Fruit fly (Drosophila melanogaster) whole organism, embryonic: Measurements from ENCODE around the gene ninaB.

Experiments
- Abd-B ChIP-seq: fragments of 200-800 bp; sonication (Bioruptor generic); optimal IDR thresholded peaks from 2 replicates; lab custom pipeline; 2018; ENCODE audit warnings: missing biosample characterization, mild to moderate bottlenecking, missing genetic modification characterization, moderate library complexity
- Atf-2 ChIP-seq: fragments of 200-800 bp; sonication (Bioruptor generic); optimal IDR thresholded peaks from 2 replicates; lab custom pipeline; 2016; ENCODE audit warnings: missing biosample characterization, missing genetic modification characterization
- Blimp-1 ChIP-seq: fragments of 200-800 bp; sonication (Bioruptor generic); optimal IDR thresholded peaks from 3 replicates; lab custom pipeline; 2018; ENCODE audit warnings: missing biosample characterization, missing genetic modification characterization, mild to moderate bottlenecking, moderate library complexity, missing genetic modification reagents
- CG1024 ChIP-seq: fragments of 200-800 bp; sonication (Bioruptor generic); IDR thresholded peaks from 2 replicates; pipeline ENCODE4 v1.3.6; 2022; ENCODE audit warnings: missing biosample characterization, missing genetic modification characterization
- CG11247 ChIP-seq: fragments of 200-800 bp; sonication (Bioruptor generic); IDR thresholded peaks from 2 replicates; pipeline ENCODE4 v1.3.6; 2022; ENCODE audit warnings: missing biosample characterization, missing genetic modification characterization
- CG11456 ChIP-seq: fragments of 200-800 bp; sonication (Bioruptor generic); IDR thresholded peaks from 3 replicates; pipeline ENCODE4 v1.3.6; 2022; ENCODE audit warnings: missing biosample characterization, missing genetic modification characterization
- CG11560 ChIP-seq: fragments of 200-800 bp; sonication (Bioruptor generic); IDR thresholded peaks from 3 replicates; pipeline ENCODE4 v1.3.6; 2022; ENCODE audit warnings: missing biosample characterization, missing genetic modification characterization
- CG12659 ChIP-seq: fragments of 200-800 bp; sonication (Bioruptor generic); optimal IDR thresholded peaks from 3 replicates; lab custom pipeline; 2017; ENCODE audit warnings: mild to moderate bottlenecking, missing biosample characterization, missing genetic modification reagents, missing genetic modification characterization
- CG13424 ChIP-seq: fragments of 200-800 bp; sonication (Bioruptor generic); optimal IDR thresholded peaks from 2 replicates; lab custom pipeline; 2019; ENCODE audit warnings: missing biosample characterization, mild to moderate bottlenecking, missing genetic modification characterization, moderate library complexity
- CG15479 ChIP-seq: fragments of 200-800 bp; sonication (Bioruptor generic); optimal IDR thresholded peaks from 3 replicates; lab custom pipeline; 2019; ENCODE audit warnings: missing biosample characterization, mild to moderate bottlenecking, missing genetic modification characterization, moderate library complexity
- CG15514 ChIP-seq: fragments of 200-800 bp; sonication (Bioruptor generic); optimal IDR thresholded peaks from 3 replicates; lab custom pipeline; 2017; ENCODE audit warnings: missing biosample characterization, missing genetic modification characterization, mild to moderate bottlenecking, moderate library complexity, missing genetic modification reagents
- CG1647 ChIP-seq: fragments of 200-800 bp; sonication (Bioruptor generic); optimal IDR thresholded peaks from 3 replicates; lab custom pipeline; 2016; ENCODE audit warnings: missing biosample characterization, missing genetic modification characterization
- CG17385 ChIP-seq: fragments of 200-800 bp; sonication (Bioruptor generic); optimal IDR thresholded peaks from 3 replicates; lab custom pipeline; 2018; ENCODE audit warnings: missing biosample characterization, mild to moderate bottlenecking, missing genetic modification characterization
- CG2120 ChIP-seq: fragments of 200-800 bp; sonication (Bioruptor generic); optimal IDR thresholded peaks from 3 replicates; lab custom pipeline; 2016; ENCODE audit warnings: missing biosample characterization, missing genetic modification characterization
- CG31441 ChIP-seq: fragments of 200-800 bp; sonication (Bioruptor generic); IDR thresholded peaks from 2 replicates; pipeline ENCODE4 v1.3.6; 2022; ENCODE audit warnings: missing biosample characterization, missing genetic modification characterization
- CG3847 ChIP-seq: fragments of 200-800 bp; sonication (Bioruptor generic); IDR thresholded peaks from 2 replicates; pipeline ENCODE4 v1.3.6; 2022; ENCODE audit warnings: missing biosample characterization, missing genetic modification characterization
- CG42726 ChIP-seq: fragments of 200-800 bp; sonication (Bioruptor generic); IDR thresholded peaks from 2 replicates; pipeline ENCODE4 v1.3.6; 2022; ENCODE audit warnings: missing biosample characterization, missing genetic modification characterization; ENCODE audit not compliant: partially characterized antibody
- CG4820 ChIP-seq: fragments of 200-800 bp; sonication (Bioruptor generic); optimal IDR thresholded peaks from 3 replicates; lab custom pipeline; 2016; ENCODE audit warnings: missing biosample characterization, missing genetic modification characterization
- CG6254 ChIP-seq: fragments of 200-800 bp; sonication (Bioruptor generic); optimal IDR thresholded peaks from 3 replicates; lab custom pipeline; 2017; ENCODE audit warnings: mild to moderate bottlenecking, missing biosample characterization, missing genetic modification reagents, missing genetic modification characterization
- CG6854 ChIP-seq: fragments of 200-800 bp; sonication (Bioruptor generic); optimal IDR thresholded peaks from 3 replicates; lab custom pipeline; 2017; ENCODE audit warnings: missing biosample characterization, mild to moderate bottlenecking, missing genetic modification characterization
- CG7987 ChIP-seq: fragments of 200-800 bp; sonication (Bioruptor generic); optimal IDR thresholded peaks from 2 replicates; lab custom pipeline; 2018; ENCODE audit warnings: missing biosample characterization, mild to moderate bottlenecking, missing genetic modification characterization, moderate library complexity
- CG8944 ChIP-seq: fragments of 200-800 bp; sonication (Bioruptor generic); optimal IDR thresholded peaks from 3 replicates; lab custom pipeline; 2016; ENCODE audit warnings: missing biosample characterization, missing genetic modification characterization
- CG9932 ChIP-seq: fragments of 200-800 bp; sonication (Bioruptor generic); IDR thresholded peaks from 2 replicates; pipeline ENCODE4 v1.3.6; 2022; ENCODE audit warnings: missing biosample characterization, missing genetic modification characterization
- Dek ChIP-seq: fragments of 200-800 bp; sonication (Bioruptor generic); optimal IDR thresholded peaks from 3 replicates; lab custom pipeline; 2019; ENCODE audit warnings: missing biosample characterization, mild to moderate bottlenecking, missing genetic modification characterization, moderate library complexity
- Dip3 ChIP-seq: fragments of 200-800 bp; sonication (Bioruptor generic); optimal IDR thresholded peaks from 3 replicates; lab custom pipeline; 2016; ENCODE audit warnings: missing biosample characterization, missing genetic modification characterization
- Dp ChIP-seq: fragments of 200-800 bp; sonication (Bioruptor generic); optimal IDR thresholded peaks from 2 replicates; lab custom pipeline; 2018; ENCODE audit warnings: missing biosample characterization, mild to moderate bottlenecking, missing genetic modification characterization, moderate library complexity
- Ets65A ChIP-seq: fragments of 200-800 bp; sonication (Bioruptor generic); peaks from one replicate; lab custom pipeline; 2016; ENCODE audit warnings: missing biosample characterization, missing genetic modification characterization
- Fer3 ChIP-seq: fragments of 200-800 bp; sonication (Bioruptor generic); optimal IDR thresholded peaks from 2 replicates; lab custom pipeline; 2018; ENCODE audit warnings: missing biosample characterization, mild to moderate bottlenecking, missing genetic modification characterization, moderate library complexity
- HLHmδ ChIP-seq: fragments of 200-800 bp; sonication (Bioruptor generic); optimal IDR thresholded peaks from 2 replicates; lab custom pipeline; 2018; ENCODE audit warnings: missing biosample characterization, mild to moderate bottlenecking, missing genetic modification characterization, moderate library complexity
- Kr ChIP-seq: fragments of 200-800 bp; sonication (Bioruptor generic); optimal IDR thresholded peaks from 2 replicates; lab custom pipeline; 2017; ENCODE audit warnings: missing biosample characterization, mild to moderate bottlenecking, missing genetic modification characterization
- Med ChIP-seq: fragments of 200-800 bp; sonication (Bioruptor generic); peaks from one replicate; lab custom pipeline; 2016; ENCODE audit warnings: missing biosample characterization, missing genetic modification characterization, mild to moderate bottlenecking, inconsistent platforms, moderate library complexity
- bab2 ChIP-seq: fragments of 200-800 bp; sonication (Bioruptor generic); optimal IDR thresholded peaks from 2 replicates; lab custom pipeline; 2016; ENCODE audit warnings: missing biosample characterization, missing genetic modification characterization
- bsh ChIP-seq, 2 experiments: fragments of 200-800 bp; sonication (Bioruptor generic); optimal IDR thresholded peaks; 2 replicates each; lab custom pipeline; 2017 to 2018; ENCODE audit warnings: mild to moderate bottlenecking in 2 of 2, missing biosample characterization in 2 of 2, missing genetic modification characterization in 2 of 2, moderate library complexity in 1 of 2
- crc ChIP-seq: fragments of 200-800 bp; sonication (Bioruptor generic); optimal IDR thresholded peaks from 2 replicates; lab custom pipeline; 2016; ENCODE audit warnings: missing biosample characterization, missing genetic modification characterization
- dysf ChIP-seq: fragments of 200-800 bp; sonication (Bioruptor generic); IDR thresholded peaks from 3 replicates; pipeline ENCODE4 v1.3.6; 2022; ENCODE audit warnings: missing biosample characterization, missing genetic modification characterization
- fu2 ChIP-seq: fragments of 200-800 bp; sonication (Bioruptor generic); optimal IDR thresholded peaks from 2 replicates; lab custom pipeline; 2016; ENCODE audit warnings: missing biosample characterization, missing genetic modification characterization
- mld ChIP-seq: fragments of 200-800 bp; sonication (Bioruptor generic); IDR thresholded peaks from 3 replicates; pipeline ENCODE4 v1.3.6; 2022; ENCODE audit warnings: missing biosample characterization, missing genetic modification characterization; ENCODE audit not compliant: partially characterized antibody
- pan ChIP-seq, 4 experiments: fragments of >200 bp in 3 of 4; fragments of 200-800 bp in 1 of 4; sonication (Bioruptor generic) in 1 of 4; optimal IDR thresholded peaks in 3 of 4; IDR thresholded peaks in 1 of 4; 2 replicates each; pipeline versions ENCODE4 v1.3.6 to Lab custom; 2017 to 2022; ENCODE audit warnings: missing biosample characterization in 2 of 4, missing genetic modification characterization in 2 of 4, mixed read lengths in 1 of 4
- pzg ChIP-seq: fragments of 200-800 bp; sonication (Bioruptor generic); optimal IDR thresholded peaks from 3 replicates; lab custom pipeline; 2018; ENCODE audit warnings: missing biosample characterization, mild to moderate bottlenecking, missing genetic modification characterization, moderate library complexity
- sc ChIP-seq, 3 experiments: fragments of >200 bp in 2 of 3; fragments of 200-800 bp in 1 of 3; sonication (Bioruptor generic) in 1 of 3; optimal IDR thresholded peaks; 2 replicates in 2 of 3; 3 replicates in 1 of 3; lab custom pipeline; 2017; ENCODE audit warnings: mild to moderate bottlenecking in 1 of 3, missing biosample characterization in 1 of 3, missing genetic modification characterization in 1 of 3, missing genetic modification reagents in 1 of 3
- seq ChIP-seq: fragments of 200-800 bp; sonication (Bioruptor generic); IDR thresholded peaks from 2 replicates; pipeline ENCODE4 v1.3.6; 2022; ENCODE audit warnings: missing biosample characterization, missing genetic modification characterization
- slbo ChIP-seq: fragments of 200-800 bp; sonication (Bioruptor generic); IDR thresholded peaks from 2 replicates; pipeline ENCODE4 v1.3.6; 2022; ENCODE audit warnings: missing biosample characterization, missing genetic modification characterization
- tgo ChIP-seq: fragments of 200-800 bp; sonication (Bioruptor generic); IDR thresholded peaks from 3 replicates; pipeline ENCODE4 v1.3.6; 2022; ENCODE audit warnings: missing biosample characterization, missing genetic modification characterization

The ninaB gene

DNA sequence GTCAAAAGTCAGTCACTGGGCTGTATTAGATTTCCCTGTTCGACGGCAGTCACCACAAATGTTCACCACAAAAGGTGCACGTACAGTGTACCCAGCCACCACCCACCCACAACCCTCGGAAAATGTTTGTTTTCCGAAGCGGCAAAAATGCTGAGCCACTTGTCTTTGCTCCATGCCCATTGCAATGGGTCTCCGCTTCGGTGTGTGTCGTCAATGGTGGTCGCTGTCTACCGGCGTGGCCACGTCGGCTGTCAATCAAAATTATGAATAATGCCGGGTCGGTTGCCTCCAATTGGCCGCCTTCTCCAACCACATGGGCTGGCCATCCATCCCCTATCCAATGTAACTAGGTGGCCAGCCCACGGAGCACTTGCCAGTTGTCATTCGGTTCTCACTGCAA, at the start of gene ninaB:
Gene ninaB (plus strand): TSS at position 374 of the 400 bp plus-strand sequence.
- TF ChIP-seq pan (optimal IDR thresholded peaks at IDR 0.05; lab: Kevin White, UChicago) (no peak), pan (GFP tag; optimal IDR thresholded peaks at IDR 0.05 in 1 of 2, IDR thresholded peaks at IDR 0.05 in 1 of 2) (no peak), Med (GFP tag; lab: Kevin White, UChicago) (peak; percentile 68), tgo (GFP tag; lab: Robert Waterston, UW) (no peak)
- TF ChIP-seq, all 482 proteins: peak for 1

- TF ChIP-seq CG11247: no peak
- TF ChIP-seq CG1647 (GFP tag; lab: Kevin White, UChicago): no peak
- TF ChIP-seq dysf: no peak
- TF ChIP-seq pzg (GFP tag; lab: Kevin White, UChicago): no peak
- TF ChIP-seq CG15479: no peak
- no peak for TF ChIP-seq mld (GFP tag; lab: Robert Waterston, UW)
- TF ChIP-seq CG6854 (GFP tag; lab: Kevin White, UChicago): no peak
- TF ChIP-seq CG13424 (tag; lab: Kevin White, UChicago): no peak
These were observed 44.1 kb upstream of the ninaB start, which contains the start of gene Rbp4 for dm6 chr3R:13656294-13656693. Gene Rbp4 (minus strand): TSS chr3R:13656394.

- peak; percentile 87 for TF ChIP-seq CG1024 (GFP tag; lab: Robert Waterston, UW)
- no peak for TF ChIP-seq bab2 (GFP tag; lab: Kevin White, UChicago)
- no peak for TF ChIP-seq sc (optimal IDR thresholded peaks at IDR 0.05; lab: Kevin White, UChicago)
- no peak for TF ChIP-seq sc (GFP tag; optimal IDR thresholded peaks at IDR 0.05; lab: Kevin White, UChicago)
- TF ChIP-seq Abd-B: no peak
- peak; percentile 28 for TF ChIP-seq CG15514 (GFP tag; lab: Kevin White, UChicago)
- no peak for TF ChIP-seq CG17385
- TF ChIP-seq CG9932 (GFP tag; lab: Robert Waterston, UW): peak; percentile 67
- TF ChIP-seq CG42726 (GFP tag; lab: Robert Waterston, UW): no peak
- TF ChIP-seq CG8944 (GFP tag; lab: Kevin White, UChicago): no peak
- TF ChIP-seq seq (GFP tag; lab: Robert Waterston, UW): no peak
- peak; percentile 89 for TF ChIP-seq Ets65A (GFP tag; lab: Kevin White, UChicago)
- TF ChIP-seq HLHmδ (GFP tag; lab: Kevin White, UChicago): peak; percentile 52
- no peak for TF ChIP-seq CG6254 (GFP tag; lab: Kevin White, UChicago)
- TF ChIP-seq bsh (GFP tag; optimal IDR thresholded peaks at IDR 0.05; lab: Kevin White, UChicago): peak in 1 of 2 experiments; percentile 9
- peak; percentile 78 for TF ChIP-seq slbo (GFP tag; lab: Robert Waterston, UW)
- no peak for TF ChIP-seq Blimp-1 (GFP tag; lab: Kevin White, UChicago)
- no peak for TF ChIP-seq CG2120
- no peak for TF ChIP-seq CG6854 (GFP tag; lab: Kevin White, UChicago)
- TF ChIP-seq Dp: no peak
- no peak for TF ChIP-seq crc (GFP tag; lab: Kevin White, UChicago)
- peak; percentile 82 for TF ChIP-seq CG12659
- TF ChIP-seq Dip3 (GFP tag; lab: Kevin White, UChicago): no peak
- no peak for TF ChIP-seq Dek (tag; lab: Kevin White, UChicago)
- peak; percentile 60 for TF ChIP-seq CG7987 (GFP tag; lab: Kevin White, UChicago)
- TF ChIP-seq CG11456 (GFP tag; lab: Robert Waterston, UW): peak; percentile 40; the same call in 1 of the 3 replicates
- no peak for TF ChIP-seq Atf-2
- no peak for TF ChIP-seq CG4820 (GFP tag; lab: Kevin White, UChicago)
- no peak for TF ChIP-seq Fer3 (tag; lab: Kevin White, UChicago)
- TF ChIP-seq CG1647 (GFP tag; lab: Kevin White, UChicago): no peak
- TF ChIP-seq fu2 (GFP tag; lab: Kevin White, UChicago): no peak
- no peak for TF ChIP-seq Kr (GFP tag; lab: Kevin White, UChicago)
- TF ChIP-seq CG11560 (tag; lab: Robert Waterston, UW): no peak
- TF ChIP-seq CG31441 (GFP tag; lab: Robert Waterston, UW): 0 out of 2 replicates have a peak, but pooled peaks have one; percentile 5
- TF ChIP-seq CG3847: peak; percentile 14; the same call in 1 of the 2 replicates
These were observed 40.3 kb upstream of the ninaB start, which contains the start of gene Hrb87F for dm6 chr3R:13659865-13660738. Gene Hrb87F (minus strand): TSS chr3R:13660531.
